Fruit fly (Drosophila melanogaster) whole organism, embryonic: ENCODE results near the gene CG32163.
A peak's percentile ranks its signal among the peaks of the same experiment; 100 is the strongest.

Experiments
- CG10366 ChIP-seq: fragments of 200-800 bp; sonication (Bioruptor generic); IDR thresholded peaks from 2 replicates; pipeline ENCODE4 v1.3.6; 2022; ENCODE audit warnings: missing biosample characterization, missing genetic modification characterization
- CG10959 ChIP-seq: fragments of 200-800 bp; sonication (Bioruptor generic); IDR thresholded peaks from 2 replicates; pipeline ENCODE4 v1.3.6; 2022; ENCODE audit warnings: missing biosample characterization, missing genetic modification characterization
- CG11504 ChIP-seq: fragments of 200-800 bp; sonication (Bioruptor generic); optimal IDR thresholded peaks from 3 replicates; lab custom pipeline; 2019; ENCODE audit warnings: missing biosample characterization, mild to moderate bottlenecking, missing genetic modification characterization, moderate library complexity
- CG12071 ChIP-seq: fragments of 200-800 bp; sonication (Bioruptor generic); optimal IDR thresholded peaks from 3 replicates; lab custom pipeline; 2018; ENCODE audit warnings: missing biosample characterization, mild to moderate bottlenecking, missing genetic modification characterization
- CG12155 ChIP-seq: fragments of 200-800 bp; sonication (Bioruptor generic); optimal IDR thresholded peaks from 3 replicates; lab custom pipeline; 2016; ENCODE audit warnings: missing biosample characterization, missing genetic modification characterization
- CG1233 ChIP-seq: fragments of 200-800 bp; sonication (Bioruptor generic); optimal IDR thresholded peaks from 4 replicates; lab custom pipeline; 2018; ENCODE audit warnings: missing biosample characterization, mild to moderate bottlenecking, missing genetic modification characterization
- CG14860 ChIP-seq: fragments of 200-800 bp; sonication (Bioruptor generic); IDR thresholded peaks from 3 replicates; pipeline ENCODE4 v1.3.6; 2022; ENCODE audit warnings: missing biosample characterization, missing genetic modification characterization; ENCODE audit not compliant: partially characterized antibody
- CG15479 ChIP-seq: fragments of 200-800 bp; sonication (Bioruptor generic); optimal IDR thresholded peaks from 3 replicates; lab custom pipeline; 2019; ENCODE audit warnings: missing biosample characterization, mild to moderate bottlenecking, missing genetic modification characterization, moderate library complexity
- CG16813 ChIP-seq: fragments of 200-800 bp; sonication (Bioruptor generic); IDR thresholded peaks from 3 replicates; pipeline ENCODE4 v1.3.6; 2022; ENCODE audit warnings: missing biosample characterization, missing genetic modification characterization; ENCODE audit not compliant: partially characterized antibody
- CG16863 ChIP-seq: fragments of 200-800 bp; sonication (Bioruptor generic); optimal IDR thresholded peaks from 3 replicates; lab custom pipeline; 2016; ENCODE audit warnings: missing biosample characterization, missing genetic modification characterization
- CG18011 ChIP-seq: fragments of 200-800 bp; sonication (Bioruptor generic); optimal IDR thresholded peaks from 2 replicates; lab custom pipeline; 2017; ENCODE audit warnings: missing biosample characterization, missing genetic modification characterization, mild to moderate bottlenecking, moderate library complexity, missing genotype
- CG1832 ChIP-seq: fragments of 200-800 bp; sonication (Bioruptor generic); optimal IDR thresholded peaks from 2 replicates; lab custom pipeline; 2017; ENCODE audit warnings: missing biosample characterization, mild to moderate bottlenecking, missing genetic modification characterization, inconsistent platforms
- CG30403 ChIP-seq: fragments of 200-800 bp; sonication (Bioruptor generic); optimal IDR thresholded peaks from 3 replicates; lab custom pipeline; 2016; ENCODE audit warnings: missing biosample characterization, missing genetic modification characterization
- CG4328 ChIP-seq: fragments of 200-800 bp; sonication (Bioruptor generic); optimal IDR thresholded peaks from 3 replicates; lab custom pipeline; 2017; ENCODE audit warnings: missing biosample characterization, missing genetic modification reagents, missing genetic modification characterization
- CG6272 ChIP-seq: fragments of 200-800 bp; sonication (Bioruptor generic); IDR thresholded peaks from 2 replicates; pipeline ENCODE4 v1.3.6; 2022; ENCODE audit warnings: missing biosample characterization, missing genetic modification characterization
- CG8089 ChIP-seq: fragments of 200-800 bp; sonication (Bioruptor generic); optimal IDR thresholded peaks from 3 replicates; lab custom pipeline; 2016; ENCODE audit warnings: missing biosample characterization, missing genetic modification characterization
- CG8359 ChIP-seq: fragments of 200-800 bp; sonication (Bioruptor generic); optimal IDR thresholded peaks from 2 replicates; lab custom pipeline; 2017; ENCODE audit warnings: missing biosample characterization, mild to moderate bottlenecking, missing genetic modification characterization, borderline replicate concordance
- Dbx ChIP-seq: fragments of 200-800 bp; sonication (Bioruptor generic); IDR thresholded peaks from 3 replicates; pipeline ENCODE4 v1.3.6; 2022; ENCODE audit warnings: missing biosample characterization, missing genetic modification characterization
- Eip74EF ChIP-seq, 2 experiments: fragments of 200-800 bp in 1 of 2; fragments of >200 bp in 1 of 2; sonication (Bioruptor generic) in 1 of 2; optimal IDR thresholded peaks; 2 replicates each; lab custom pipeline; 2017 to 2019; ENCODE audit warnings: missing biosample characterization in 2 of 2, missing genetic modification characterization in 2 of 2, mild to moderate bottlenecking in 1 of 2, moderate library complexity in 1 of 2
- Ets97D ChIP-seq: fragments of 200-800 bp; sonication (Bioruptor generic); optimal IDR thresholded peaks from 3 replicates; lab custom pipeline; 2016; ENCODE audit warnings: missing biosample characterization, missing genetic modification characterization
- Gsc ChIP-seq: fragments of 200-800 bp; sonication (Bioruptor generic); IDR thresholded peaks from 2 replicates; pipeline ENCODE4 v1.3.6; 2022; ENCODE audit warnings: missing biosample characterization, missing genetic modification characterization
- Gug ChIP-seq: fragments of 200-800 bp; sonication (Bioruptor generic); IDR thresholded peaks from 4 replicates; pipeline ENCODE4 v1.3.6; 2022; ENCODE audit warnings: missing biosample characterization, missing genetic modification characterization
- H2.0 ChIP-seq: fragments of 200-800 bp; sonication (Bioruptor generic); IDR thresholded peaks from 2 replicates; pipeline ENCODE4 v1.3.6; 2022; ENCODE audit warnings: missing biosample characterization, missing genetic modification characterization
- HmgD ChIP-seq: fragments of 200-800 bp; sonication (Bioruptor generic); optimal IDR thresholded peaks from 3 replicates; lab custom pipeline; 2016; ENCODE audit warnings: missing biosample characterization, missing genetic modification characterization
- Jarid2 ChIP-seq: fragments of 200-800 bp; sonication (Bioruptor generic); optimal IDR thresholded peaks from 3 replicates; lab custom pipeline; 2017; ENCODE audit warnings: mild to moderate bottlenecking, missing biosample characterization, missing genetic modification reagents, missing genetic modification characterization
- Lhr ChIP-seq: fragments of 200-800 bp; sonication (Bioruptor generic); optimal IDR thresholded peaks from 3 replicates; lab custom pipeline; 2017; ENCODE audit warnings: mild to moderate bottlenecking, missing biosample characterization, missing genetic modification reagents, missing genetic modification characterization
- NC2β ChIP-seq: fragments of 200-800 bp; sonication (Bioruptor generic); optimal IDR thresholded peaks from 2 replicates; lab custom pipeline; 2016; ENCODE audit warnings: missing biosample characterization, missing genetic modification characterization
- NfI ChIP-seq: fragments of 200-800 bp; sonication (Bioruptor generic); optimal IDR thresholded peaks from 3 replicates; lab custom pipeline; 2018; ENCODE audit warnings: missing biosample characterization, mild to moderate bottlenecking, missing genetic modification characterization, moderate library complexity
- Sox100B ChIP-seq: fragments of 200-800 bp; sonication (Bioruptor generic); optimal IDR thresholded peaks from 3 replicates; lab custom pipeline; 2018; ENCODE audit warnings: missing biosample characterization, mild to moderate bottlenecking, missing genetic modification characterization
- Tbp ChIP-seq: fragments of >200 bp; optimal IDR thresholded peaks from 2 replicates; lab custom pipeline; 2018; ENCODE audit warnings: missing biosample characterization, missing genetic modification characterization
- Xrp1 ChIP-seq: fragments of 200-800 bp; sonication (Bioruptor generic); IDR thresholded peaks from 2 replicates; pipeline ENCODE4 v1.3.6; 2022; ENCODE audit warnings: missing biosample characterization, missing genetic modification characterization
- ase ChIP-seq: fragments of 200-800 bp; sonication (Bioruptor generic); IDR thresholded peaks from 3 replicates; pipeline ENCODE4 v1.3.6; 2022; ENCODE audit warnings: missing biosample characterization, missing genetic modification characterization
- ash1 ChIP-seq: fragments of 200-800 bp; sonication (Bioruptor generic); optimal IDR thresholded peaks from 2 replicates; lab custom pipeline; 2018; ENCODE audit warnings: missing biosample characterization, mild to moderate bottlenecking, missing genetic modification characterization
- ato ChIP-seq: fragments of 200-800 bp; sonication (Bioruptor generic); IDR thresholded peaks from 2 replicates; pipeline ENCODE4 v1.3.6; 2022; ENCODE audit warnings: missing biosample characterization, missing genetic modification characterization; ENCODE audit not compliant: partially characterized antibody
- fru ChIP-seq: fragments of >200 bp; optimal IDR thresholded peaks from 2 replicates; lab custom pipeline; 2017
- ftz-f1 ChIP-seq: fragments of 200-800 bp; sonication (Bioruptor generic); optimal IDR thresholded peaks from 2 replicates; lab custom pipeline; 2016; ENCODE audit warnings: missing biosample characterization, missing genetic modification characterization
- fu2 ChIP-seq: fragments of 200-800 bp; sonication (Bioruptor generic); optimal IDR thresholded peaks from 2 replicates; lab custom pipeline; 2016; ENCODE audit warnings: missing biosample characterization, missing genetic modification characterization
- gsb-n ChIP-seq: fragments of 200-800 bp; sonication (Bioruptor generic); optimal IDR thresholded peaks from 3 replicates; lab custom pipeline; 2018; ENCODE audit warnings: missing biosample characterization, mild to moderate bottlenecking, missing genetic modification characterization
- kni ChIP-seq: fragments of 200-800 bp; sonication (Bioruptor generic); optimal IDR thresholded peaks from 3 replicates; lab custom pipeline; 2017; ENCODE audit warnings: mild to moderate bottlenecking, missing biosample characterization, missing genetic modification reagents, missing genetic modification characterization
- knrl ChIP-seq: fragments of 200-800 bp; sonication (Bioruptor generic); IDR thresholded peaks from 3 replicates; pipeline ENCODE4 v1.3.6; 2022; ENCODE audit warnings: missing biosample characterization, missing genetic modification characterization; ENCODE audit not compliant: partially characterized antibody
- nau ChIP-seq: fragments of 200-800 bp; sonication (Bioruptor generic); optimal IDR thresholded peaks from 3 replicates; lab custom pipeline; 2017; ENCODE audit warnings: missing biosample characterization, mild to moderate bottlenecking, missing genetic modification characterization, missing genetic modification reagents
- otp ChIP-seq: fragments of 200-800 bp; sonication (Bioruptor generic); IDR thresholded peaks from 3 replicates; pipeline ENCODE4, ENCODE4 v1.3.6; 2022; ENCODE audit warnings: missing biosample characterization, missing genetic modification characterization
- peb ChIP-seq: fragments of 200-800 bp; sonication (Bioruptor generic); IDR thresholded peaks from 2 replicates; pipeline ENCODE4 v1.3.6; 2022; ENCODE audit warnings: missing biosample characterization, missing genetic modification characterization
- pzg ChIP-seq: fragments of 200-800 bp; sonication (Bioruptor generic); optimal IDR thresholded peaks from 3 replicates; lab custom pipeline; 2018; ENCODE audit warnings: missing biosample characterization, mild to moderate bottlenecking, missing genetic modification characterization, moderate library complexity
- scrt ChIP-seq: fragments of 200-800 bp; sonication (Bioruptor generic); optimal IDR thresholded peaks from 2 replicates; lab custom pipeline; 2018; ENCODE audit warnings: missing biosample characterization, mild to moderate bottlenecking, missing genetic modification characterization, moderate library complexity
- slbo ChIP-seq: fragments of 200-800 bp; sonication (Bioruptor generic); IDR thresholded peaks from 2 replicates; pipeline ENCODE4 v1.3.6; 2022; ENCODE audit warnings: missing biosample characterization, missing genetic modification characterization
- sob ChIP-seq: fragments of 200-800 bp; sonication (Bioruptor generic); IDR thresholded peaks from 2 replicates; pipeline ENCODE4 v1.3.6; 2022; ENCODE audit warnings: missing biosample characterization, missing genetic modification characterization
- tll ChIP-seq, 2 experiments: fragments of 200-800 bp in 1 of 2; fragments of >200 bp in 1 of 2; sonication (Bioruptor generic) in 1 of 2; optimal IDR thresholded peaks; 2 replicates each; lab custom pipeline; 2017 to 2019; ENCODE audit warnings: missing biosample characterization in 2 of 2, missing genetic modification characterization in 2 of 2, mild to moderate bottlenecking in 1 of 2, moderate library complexity in 1 of 2
- ttk ChIP-seq: fragments of 200-800 bp; sonication (Bioruptor generic); IDR thresholded peaks from 2 replicates; pipeline ENCODE4 v2.1.2; 2022; ENCODE audit warnings: missing biosample characterization, missing genetic modification characterization
- zfh1 ChIP-seq: fragments of 200-800 bp; sonication (Bioruptor generic); IDR thresholded peaks from 3 replicates; pipeline ENCODE4 v1.3.6; 2022; ENCODE audit warnings: missing biosample characterization, missing genetic modification characterization

CG32163 gene

dm6 chr3L:16584074-16584578, 2.8 kb upstream of the CG32163 start, which contains the start of gene UQCR-C2 (continued):
- TF ChIP-seq ftz-f1 (peak; percentile 18), kni (GFP tag; lab: Kevin White, UChicago) (no peak), CG11504 (tag; lab: Kevin White, UChicago) (no peak), CG16813 (GFP tag; lab: Robert Waterston, UW) (peak; percentile 52; the same call in 2 of the 3 replicates), Gug (GFP tag; lab: Robert Waterston, UW) (no peak), Sox100B (no peak), nau (GFP tag; lab: Kevin White, UChicago) (no peak), Jarid2 (GFP tag; lab: Kevin White, UChicago) (no peak), peb (GFP tag; lab: Robert Waterston, UW) (no peak), CG6272 (GFP tag; lab: Robert Waterston, UW) (no peak), Ets97D (peak; percentile 60), knrl (GFP tag; lab: Robert Waterston, UW) (peak; percentile 35; the same call in 1 of the 3 replicates), NfI (GFP tag; lab: Kevin White, UChicago) (peak; percentile 8), zfh1 (GFP tag; lab: Robert Waterston, UW) (no peak), ase (GFP tag; lab: Robert Waterston, UW) (no peak), pzg (GFP tag; lab: Kevin White, UChicago) (peak; percentile 93), CG4328 (GFP tag; lab: Kevin White, UChicago) (no peak), Eip74EF (GFP tag; optimal IDR thresholded peaks at IDR 0.05; lab: Kevin White, UChicago) (no peak), fu2 (GFP tag; lab: Kevin White, UChicago) (no peak), Tbp (no peak), CG16863 (no peak), CG18011 (no peak), sob (GFP tag; lab: Robert Waterston, UW) (no peak), gsb-n (tag; lab: Kevin White, UChicago) (no peak), CG10366 (no peak), Lhr (GFP tag; lab: Kevin White, UChicago) (peak; percentile 51), CG14860 (GFP tag; lab: Robert Waterston, UW) (no peak), CG10959 (GFP tag; lab: Robert Waterston, UW) (no peak), CG8089 (GFP tag; lab: Kevin White, UChicago) (no peak), ash1 (GFP tag; lab: Kevin White, UChicago) (no peak), CG12155 (no peak), CG1832 (GFP tag; lab: Kevin White, UChicago) (no peak), slbo (GFP tag; lab: Robert Waterston, UW) (peak; percentile 17; the same call in 1 of the 2 replicates), ttk (GFP tag; lab: Robert Waterston, UW) (no peak), CG15479 (no peak), otp (GFP tag; lab: Robert Waterston, UW) (no peak), ato (GFP tag; lab: Robert Waterston, UW) (no peak), H2.0 (GFP tag; lab: Robert Waterston, UW) (no peak), HmgD (GFP tag; lab: Kevin White, UChicago) (peak; percentile 14), CG8359 (no peak), CG1233 (GFP tag; lab: Kevin White, UChicago) (no peak), Gsc (no peak), Xrp1 (no peak), CG30403 (GFP tag; lab: Kevin White, UChicago) (peak; percentile 8), Dbx (GFP tag; lab: Robert Waterston, UW) (no peak), CG12071 (GFP tag; lab: Kevin White, UChicago) (no peak), scrt (GFP tag; lab: Kevin White, UChicago) (no peak), tll (GFP tag; optimal IDR thresholded peaks at IDR 0.05; lab: Kevin White, UChicago) (peak in 1 of 2 experiments; percentile 51), NC2β (GFP tag; lab: Kevin White, UChicago) (peak; percentile 58), fru (lab: Kevin White, UChicago) (no peak)
